Worm (Caenorhabditis elegans) whole organism, young adult: ENCODE measurements around the gene D2021.4.
A peak's percentile ranks its signal among the peaks of the same experiment; 100 is the strongest.
"Not testable (repeated sequence)": the region's sequence is repeated elsewhere in the genome, so short reads cannot be mapped to it uniquely, and the experiment has no call there.

Experiments used
- B0019.2 ChIP-seq: fragments of 200-800 bp; sonication (Bioruptor generic); conservative IDR thresholded peaks from 2 replicates; pipeline ENCODE4 v1.3.6; 2022; ENCODE audit warnings: missing genetic modification reagents, missing genetic modification characterization, missing compliant biosample characterization
- B0336.3 ChIP-seq: fragments of 200-800 bp; sonication (Bioruptor generic); IDR thresholded peaks from 2 replicates; pipeline ENCODE4 v1.3.6; 2022; ENCODE audit warnings: missing genetic modification characterization, missing compliant biosample characterization
- C17E4.6 ChIP-seq: fragments of 200-800 bp; sonication (Bioruptor generic); IDR thresholded peaks from 2 replicates; pipeline ENCODE4 v1.3.6; 2022; ENCODE audit warnings: missing genetic modification reagents, missing genetic modification characterization, missing compliant biosample characterization
- F33H1.4 ChIP-seq: fragments of 200-800 bp; sonication (Bioruptor generic); IDR thresholded peaks from 2 replicates; pipeline ENCODE4 v1.3.6; 2022; ENCODE audit warnings: missing genetic modification reagents, missing genetic modification characterization, missing compliant biosample characterization
- F52B5.7 ChIP-seq: sonication (generic microtip); optimal IDR thresholded peaks from 2 replicates; lab custom pipeline; 2016; ENCODE audit warnings: mild to moderate bottlenecking, missing genetic modification characterization, missing compliant biosample characterization
- K11D2.4 ChIP-seq: fragments of 200-800 bp; sonication (Bioruptor generic); IDR thresholded peaks from 2 replicates; pipeline ENCODE4 v1.3.6; 2022; ENCODE audit warnings: missing genetic modification reagents, missing genetic modification characterization, missing compliant biosample characterization
- Y67H2A.10 ChIP-seq: fragments of 200-800 bp; sonication (Bioruptor generic); conservative IDR thresholded peaks from 2 replicates; pipeline ENCODE4 v1.3.6; 2022; ENCODE audit warnings: missing genetic modification reagents, missing genetic modification characterization, missing compliant biosample characterization
- Y79H2A.3 ChIP-seq: fragments of 200-800 bp; sonication (Bioruptor generic); conservative IDR thresholded peaks from 2 replicates; pipeline ENCODE4 v1.3.6; 2022; ENCODE audit warnings: missing genetic modification reagents, missing genetic modification characterization, missing compliant biosample characterization
- Y95B8A.8 ChIP-seq: fragments of 200-800 bp; sonication (Bioruptor generic); IDR thresholded peaks from 2 replicates; pipeline ENCODE4 v1.3.6; 2022; ENCODE audit warnings: missing genetic modification reagents, missing genetic modification characterization, missing compliant biosample characterization
- atf-7 ChIP-seq: sonication (generic microtip); optimal IDR thresholded peaks from 2 replicates; lab custom pipeline; 2017; ENCODE audit warnings: mild to moderate bottlenecking, missing genetic modification characterization, missing compliant biosample characterization
- ccch-3 ChIP-seq: fragments of 200-800 bp; sonication (Bioruptor generic); optimal IDR thresholded peaks from 2 replicates; lab custom pipeline; 2018; ENCODE audit warnings: mild to moderate bottlenecking, missing genetic modification characterization, missing compliant biosample characterization
- cebp-1 ChIP-seq, 2 experiments: fragments of 200-800 bp in 1 of 2; sonication (Bioruptor generic) in 1 of 2; sonication (generic microtip) in 1 of 2; IDR thresholded peaks in 1 of 2; optimal IDR thresholded peaks in 1 of 2; 2 replicates each; pipeline versions ENCODE4 v1.3.6 to Lab custom; 2017 to 2022; ENCODE audit warnings: missing compliant biosample characterization in 2 of 2, missing genetic modification characterization in 2 of 2, mild to moderate bottlenecking in 1 of 2, missing genetic modification reagents in 1 of 2, moderate library complexity in 1 of 2
- ceh-91 ChIP-seq: fragments of 200-800 bp; sonication (Bioruptor generic); IDR thresholded peaks from 2 replicates; pipeline ENCODE4 v1.3.6; 2022; ENCODE audit warnings: missing genetic modification reagents, missing genetic modification characterization, missing compliant biosample characterization
- dpff-1 ChIP-seq: sonication (generic microtip); optimal IDR thresholded peaks from 2 replicates; lab custom pipeline; 2017; ENCODE audit warnings: mild to moderate bottlenecking, missing genetic modification characterization, missing compliant biosample characterization
- egl-44 ChIP-seq: fragments of 200-800 bp; sonication (Bioruptor generic); IDR thresholded peaks from 2 replicates; pipeline ENCODE4 v1.3.6; 2022; ENCODE audit warnings: missing genetic modification reagents, missing genetic modification characterization, missing compliant biosample characterization
- hmg-1.2 ChIP-seq: fragments of 200-800 bp; sonication (Bioruptor generic); IDR thresholded peaks from 2 replicates; pipeline ENCODE4 v1.3.6; 2022; ENCODE audit warnings: missing genetic modification reagents, missing genetic modification characterization, missing compliant biosample characterization
- let-526 ChIP-seq: fragments of 200-800 bp; sonication (Bioruptor generic); IDR thresholded peaks from 2 replicates; pipeline ENCODE4 v1.3.6; 2022; ENCODE audit warnings: missing genetic modification reagents, missing genetic modification characterization, missing compliant biosample characterization
- lin-26 ChIP-seq: fragments of 200-800 bp; sonication (Bioruptor generic); IDR thresholded peaks from 2 replicates; pipeline ENCODE4 v1.3.6; 2022; ENCODE audit warnings: missing genetic modification reagents, missing genetic modification characterization, missing compliant biosample characterization
- lin-35 ChIP-seq, 3 experiments: fragments of 150-350 bp in 2 of 3; sonication (generic microtip) in 1 of 3; optimal IDR thresholded peaks; 2 replicates each; lab custom pipeline; 2014 to 2018; ENCODE audit warnings: missing biosample characterization in 3 of 3, missing genetic modification characterization in 3 of 3, missing genetic modification reagents in 3 of 3
- lin-40 ChIP-seq: sonication (generic microtip); optimal IDR thresholded peaks from 2 replicates; lab custom pipeline; 2016; ENCODE audit warnings: missing genetic modification characterization, mild to moderate bottlenecking, missing compliant biosample characterization, missing genotype, missing genetic modification reagents
- lin-54 ChIP-seq: fragments of 200-800 bp; sonication (Bioruptor generic); optimal IDR thresholded peaks from 2 replicates; lab custom pipeline; 2018; ENCODE audit warnings: mild to moderate bottlenecking, missing genetic modification characterization, missing compliant biosample characterization
- madf-3 ChIP-seq: fragments of 200-800 bp; sonication (Bioruptor generic); IDR thresholded peaks from 2 replicates; pipeline ENCODE4 v1.3.6; 2022; ENCODE audit warnings: missing genetic modification reagents, missing genetic modification characterization, missing compliant biosample characterization
- mes-4 ChIP-seq: sonication (generic microtip); optimal IDR thresholded peaks from 2 replicates; lab custom pipeline; 2016; ENCODE audit warnings: missing genotype, missing genetic modification characterization, missing compliant biosample characterization
- repo-1 ChIP-seq: sonication (generic microtip); optimal IDR thresholded peaks from 2 replicates; lab custom pipeline; 2017; ENCODE audit warnings: mild to moderate bottlenecking, missing genetic modification characterization, missing compliant biosample characterization
- somi-1 ChIP-seq: fragments of 200-800 bp; sonication (Bioruptor generic); optimal IDR thresholded peaks from 2 replicates; lab custom pipeline; 2018; ENCODE audit warnings: mild to moderate bottlenecking, missing genetic modification characterization, missing compliant biosample characterization
- unc-130 ChIP-seq: sonication (generic microtip); optimal IDR thresholded peaks from 2 replicates; lab custom pipeline; 2016; ENCODE audit warnings: missing genetic modification reagents, missing genetic modification characterization, missing compliant biosample characterization
- zfh-2 ChIP-seq: fragments of 200-800 bp; sonication (Bioruptor generic); conservative IDR thresholded peaks from 2 replicates; pipeline ENCODE4 v1.3.6; 2022; ENCODE audit warnings: missing genetic modification reagents, missing genetic modification characterization, missing compliant biosample characterization
- zim-3 ChIP-seq: sonication (generic microtip); optimal IDR thresholded peaks from 2 replicates; lab custom pipeline; 2017; ENCODE audit warnings: mild to moderate bottlenecking, missing genetic modification characterization, moderate library complexity, missing compliant biosample characterization
- ztf-25 ChIP-seq: fragments of 200-800 bp; sonication (Bioruptor generic); IDR thresholded peaks from 2 replicates; pipeline ENCODE4 v1.3.6; 2022; ENCODE audit warnings: missing genetic modification reagents, missing genetic modification characterization, missing compliant biosample characterization

Gene D2021.4

ce11 chrX:8545971-8546442 is 2.9 kb downstream of the D2021.4 start, which contains the start of gene sdha-1 (continued):
- TF ChIP-seq egl-44 (GFP tag; lab: Robert Waterston, UW) (no peak), lin-35 (GFP tag; optimal IDR thresholded peaks at IDR 0.05; lab: Kevin White, UChicago) (peak in 1 of 3 experiments; percentile 60), dpff-1 (tag; lab: Kevin White, UChicago) (no peak), B0336.3 (GFP tag; lab: Robert Waterston, UW) (peak; percentile 69), zim-3 (no peak), let-526 (peak; percentile 59; the same call in 1 of the 2 replicates), Y95B8A.8 (GFP tag; lab: Robert Waterston, UW) (no peak), mes-4 (tag; lab: Kevin White, UChicago) (no peak), B0019.2 (no peak), lin-26 (GFP tag; lab: Robert Waterston, UW) (peak; percentile 63; the same call in 1 of the 2 replicates), F33H1.4 (no peak), ztf-25 (GFP tag; lab: Robert Waterston, UW) (no peak), zfh-2 (peak; percentile 76; the same call in 1 of the 2 replicates), atf-7 (tag; lab: Kevin White, UChicago) (peak; percentile 37), cebp-1 (GFP tag; IDR thresholded peaks at IDR 0.05; lab: Robert Waterston, UW) (peak; percentile 30; the same call in 1 of the 2 replicates), cebp-1 (tag; optimal IDR thresholded peaks at IDR 0.05; lab: Kevin White, UChicago) (peak; percentile 86), K11D2.4 (peak; percentile 78), ceh-91 (GFP tag; lab: Robert Waterston, UW) (no peak), unc-130 (GFP tag; lab: Kevin White, UChicago) (no peak), somi-1 (GFP tag; lab: Kevin White, UChicago) (peak; percentile 70)

- TF ChIP-seq lin-40 (tag; lab: Kevin White, UChicago); madf-3; atf-7 (tag; lab: Kevin White, UChicago): not testable (repeated sequence)
Observed at ce11 chrX:8541562-8541961, 7.3 kb downstream of the D2021.4 start, which contains the start of gene nspc-7. Gene nspc-7, plus strand, starts transcription at chrX:8541862.

DNA sequence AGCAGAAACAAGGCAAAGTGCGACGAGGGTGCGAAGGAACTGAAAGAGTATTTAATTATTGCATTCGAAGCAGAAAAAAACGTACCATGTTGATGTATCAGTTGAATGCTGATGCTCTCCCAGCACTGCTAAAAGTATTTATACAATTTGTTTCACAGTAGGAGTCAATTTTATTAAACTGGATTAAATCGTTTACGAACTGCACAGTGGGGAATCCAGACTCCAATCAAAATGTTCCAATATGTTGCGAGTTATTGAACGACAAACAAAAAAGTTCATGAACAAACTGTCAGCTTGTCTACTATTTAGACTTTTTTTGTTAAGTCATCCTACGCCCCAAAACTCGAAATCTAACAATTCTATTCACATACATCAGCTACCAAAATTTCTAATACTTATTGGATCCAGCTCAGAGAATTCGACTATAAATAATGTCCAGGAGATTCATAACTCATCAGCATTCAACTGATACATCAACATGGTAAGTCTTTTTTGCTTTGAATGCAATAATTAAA is 10.6 kb downstream of the D2021.4 start, which contains the start of the genes nspc-4 and nspc-5:
nspc-4 (minus strand) TSS at position 101 of the 515 bp plus-strand sequence.
nspc-5 (plus strand) TSS at position 465 of the 515 bp plus-strand sequence.
- TF ChIP-seq repo-1 (tag; lab: Kevin White, UChicago); ccch-3 (GFP tag; lab: Kevin White, UChicago); lin-54 (GFP tag; lab: Kevin White, UChicago): not testable (repeated sequence)

- TF ChIP-seq hmg-1.2 (GFP tag; lab: Robert Waterston, UW) (no peak), somi-1 (GFP tag; lab: Kevin White, UChicago) (no peak), Y67H2A.10 (GFP tag; lab: Robert Waterston, UW) (no peak)
Observed at ce11 chrX:8536791-8537190, 12.1 kb downstream of the D2021.4 start, which contains the start of gene nspc-3. Gene nspc-3, plus strand, starts transcription at chrX:8537091.

DNA sequence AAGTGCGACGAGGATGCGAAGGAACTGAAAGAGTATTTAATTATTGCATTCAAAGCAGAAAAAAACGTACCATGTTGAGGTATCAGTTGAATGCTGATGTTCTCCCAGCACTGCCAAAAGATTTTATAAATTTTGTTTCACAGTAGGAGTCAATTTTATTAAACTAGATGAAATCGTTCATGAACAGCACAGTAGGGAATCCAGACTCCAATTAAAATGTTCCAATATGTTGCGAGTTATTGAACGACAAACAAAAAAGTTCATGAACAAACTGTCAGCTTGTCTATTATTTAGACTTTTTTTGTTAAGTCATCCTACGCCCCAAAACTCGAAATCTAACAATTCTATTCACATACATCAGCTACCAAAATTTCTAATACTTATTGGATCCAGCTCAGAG is 13.9 kb downstream of the D2021.4 start, which contains the start of gene nspc-1:
nspc-1 (minus strand) TSS at position 101 of the 400 bp plus-strand sequence.
- not testable (repeated sequence) for TF ChIP-seq Y79H2A.3; F52B5.7 (tag; lab: Kevin White, UChicago); C17E4.6 (GFP tag; lab: Robert Waterston, UW)
